Worm (Caenorhabditis elegans) whole organism, L4 larva: Measurements from ENCODE around the gene hpo-12.
A peak's percentile ranks its signal among the peaks of the same experiment; 100 is the strongest.

Experiments
- Y105C5A.15 ChIP-seq: fragments of 200-800 bp; sonication (Bioruptor generic); IDR thresholded peaks from 2 replicates; pipeline ENCODE4 v1.3.6; 2022; ENCODE audit warnings: missing genetic modification characterization, missing compliant biosample characterization
- Y75B8A.6 ChIP-seq: fragments of 200-800 bp; sonication (Bioruptor generic); IDR thresholded peaks from 2 replicates; pipeline ENCODE4 v1.3.6; 2022; ENCODE audit warnings: missing genetic modification reagents, missing genetic modification characterization, missing compliant biosample characterization
- aha-1 ChIP-seq: fragments of 150-350 bp; peaks from one replicate; lab custom pipeline; 2014; ENCODE audit warnings: missing biosample characterization, missing genetic modification characterization
- aly-2 ChIP-seq: sonication (generic microtip); optimal IDR thresholded peaks from 2 replicates; lab custom pipeline; 2018; ENCODE audit warnings: missing biosample characterization, missing genetic modification characterization
- ces-1 ChIP-seq: fragments of 150-350 bp; sonication (generic microtip); optimal IDR thresholded peaks from 4 replicates; lab custom pipeline; 2014; ENCODE audit warnings: missing biosample characterization, missing genetic modification reagents, missing genetic modification characterization
- cey-2 ChIP-seq: sonication (generic microtip); optimal IDR thresholded peaks from 3 replicates; lab custom pipeline; 2017; ENCODE audit warnings: missing genetic modification characterization, mild to moderate bottlenecking, missing compliant biosample characterization, antibody characterized with exemption, borderline replicate concordance; ENCODE audit not compliant: insufficient read depth
- ctbp-1 ChIP-seq: fragments of 200-800 bp; sonication (Bioruptor generic); IDR thresholded peaks from 2 replicates; pipeline ENCODE4 v1.3.6; 2022; ENCODE audit warnings: missing genetic modification reagents, missing genetic modification characterization, missing compliant biosample characterization
- daf-16 ChIP-seq, 3 experiments: sonication (generic microtip); optimal IDR thresholded peaks; 2 replicates each; lab custom pipeline; 2016 to 2017; ENCODE audit warnings: missing genetic modification characterization in 3 of 3, missing genetic modification reagents in 3 of 3, mild to moderate bottlenecking in 2 of 3, missing compliant biosample characterization in 2 of 3, missing biosample characterization in 1 of 3, moderate library complexity in 1 of 3
- dmd-6 ChIP-seq: fragments of 200-800 bp; sonication (Bioruptor generic); IDR thresholded peaks from 2 replicates; pipeline ENCODE4 v1.3.6; 2022; ENCODE audit warnings: missing genetic modification reagents, missing genetic modification characterization, missing compliant biosample characterization
- dve-1 ChIP-seq: sonication (generic microtip); optimal IDR thresholded peaks from 2 replicates; lab custom pipeline; 2017; ENCODE audit warnings: antibody characterized with exemption, mild to moderate bottlenecking, missing genetic modification characterization, missing compliant biosample characterization; ENCODE audit not compliant: insufficient read depth
- egl-27 ChIP-seq: sonication (generic microtip); optimal IDR thresholded peaks from 3 replicates; lab custom pipeline; 2017; ENCODE audit warnings: missing biosample characterization, missing genetic modification reagents, missing genetic modification characterization
- fkh-10 ChIP-seq: fragments of 150-350 bp; optimal IDR thresholded peaks from 2 replicates; lab custom pipeline; 2014; ENCODE audit warnings: missing biosample characterization, missing genetic modification reagents, missing genetic modification characterization
- hif-1 ChIP-seq, 2 experiments: sonication (generic microtip); optimal IDR thresholded peaks; 2 replicates each; lab custom pipeline; 2016 to 2017; ENCODE audit warnings: missing compliant biosample characterization in 2 of 2, missing genetic modification characterization in 2 of 2, missing genetic modification reagents in 2 of 2, missing genotype in 2 of 2, mild to moderate bottlenecking in 1 of 2
- hlh-11 ChIP-seq: fragments of 200-800 bp; sonication (Bioruptor generic); optimal IDR thresholded peaks from 2 replicates; lab custom pipeline; 2018; ENCODE audit warnings: mild to moderate bottlenecking, missing genetic modification characterization, missing compliant biosample characterization
- hlh-30 ChIP-seq: sonication (generic microtip); optimal IDR thresholded peaks from 2 replicates; lab custom pipeline; 2017; ENCODE audit warnings: antibody characterized with exemption, mild to moderate bottlenecking, missing genetic modification characterization, missing compliant biosample characterization; ENCODE audit not compliant: insufficient read depth
- hmg-1.1 ChIP-seq: fragments of 200-800 bp; sonication (Bioruptor generic); IDR thresholded peaks from 2 replicates; pipeline ENCODE4 v1.3.6; 2022; ENCODE audit warnings: missing genetic modification reagents, missing genetic modification characterization, missing compliant biosample characterization
- lin-38 ChIP-seq: fragments of 200-800 bp; sonication (Bioruptor generic); IDR thresholded peaks from 2 replicates; pipeline ENCODE4 v1.3.6; 2022; ENCODE audit warnings: missing genetic modification reagents, missing genetic modification characterization, missing compliant biosample characterization
- lin-39 ChIP-seq: fragments of 150-350 bp; optimal IDR thresholded peaks from 2 replicates; lab custom pipeline; 2014; ENCODE audit warnings: missing biosample characterization, missing genetic modification reagents, missing genetic modification characterization
- lsy-2 ChIP-seq, 2 experiments: fragments of 150-350 bp in 1 of 2; sonication (generic microtip) in 1 of 2; optimal IDR thresholded peaks; 2 replicates each; lab custom pipeline; 2014 to 2017; ENCODE audit warnings: missing biosample characterization in 2 of 2, missing genetic modification characterization in 2 of 2
- madf-9 ChIP-seq: fragments of 200-800 bp; sonication (Bioruptor generic); conservative IDR thresholded peaks from 2 replicates; pipeline ENCODE4 v1.3.6; 2022; ENCODE audit warnings: missing genetic modification reagents, missing genetic modification characterization, missing compliant biosample characterization
- mdt-29 ChIP-seq: fragments of 200-800 bp; sonication (Bioruptor generic); IDR thresholded peaks from 2 replicates; pipeline ENCODE4 v1.3.6; 2022; ENCODE audit warnings: missing genetic modification reagents, missing genetic modification characterization, missing compliant biosample characterization
- mes-2 ChIP-seq: sonication (generic microtip); optimal IDR thresholded peaks from 2 replicates; lab custom pipeline; 2016; ENCODE audit warnings: missing genotype, mild to moderate bottlenecking, missing genetic modification characterization, missing compliant biosample characterization; ENCODE audit not compliant: poor library complexity, severe bottlenecking
- mxl-3 ChIP-seq: fragments of 200-800 bp; sonication (Bioruptor generic); optimal IDR thresholded peaks from 2 replicates; lab custom pipeline; 2018; ENCODE audit warnings: mild to moderate bottlenecking, missing genetic modification characterization, missing compliant biosample characterization
- nhr-111 ChIP-seq: fragments of 200-800 bp; sonication (Bioruptor generic); optimal IDR thresholded peaks from 2 replicates; lab custom pipeline; 2018; ENCODE audit warnings: mild to moderate bottlenecking, missing genetic modification characterization, missing compliant biosample characterization
- nhr-28 ChIP-seq: fragments of 150-350 bp; optimal IDR thresholded peaks from 2 replicates; lab custom pipeline; 2014; ENCODE audit warnings: missing biosample characterization, missing genetic modification characterization
- nhr-48 ChIP-seq: sonication (generic microtip); optimal IDR thresholded peaks from 2 replicates; lab custom pipeline; 2016; ENCODE audit warnings: mild to moderate bottlenecking, missing genetic modification characterization, missing compliant biosample characterization
- nhr-6 ChIP-seq: fragments of 150-350 bp; optimal IDR thresholded peaks from 2 replicates; lab custom pipeline; 2014; ENCODE audit warnings: missing biosample characterization, missing genetic modification characterization
- rbr-2 ChIP-seq: sonication (generic microtip); optimal IDR thresholded peaks from 2 replicates; lab custom pipeline; 2016; ENCODE audit warnings: missing genotype, missing genetic modification characterization, missing compliant biosample characterization
- set-16 ChIP-seq: fragments of 200-800 bp; sonication (Bioruptor generic); IDR thresholded peaks from 2 replicates; pipeline ENCODE4 v1.3.6; 2022; ENCODE audit warnings: missing genetic modification reagents, missing genetic modification characterization, missing compliant biosample characterization
- snpc-4 ChIP-seq: fragments of 150-350 bp; optimal IDR thresholded peaks from 2 replicates; lab custom pipeline; 2014; ENCODE audit warnings: missing biosample characterization, missing genetic modification characterization
- unc-130 ChIP-seq: sonication (generic microtip); optimal IDR thresholded peaks from 2 replicates; lab custom pipeline; 2016; ENCODE audit warnings: missing genetic modification reagents, missing genetic modification characterization, missing compliant biosample characterization
- unc-39 ChIP-seq: sonication (generic microtip); optimal IDR thresholded peaks from 2 replicates; lab custom pipeline; 2017; ENCODE audit warnings: missing biosample characterization, missing genetic modification characterization
- unc-62 ChIP-seq, 3 experiments: fragments of 150-350 bp in 1 of 3; sonication (generic microtip); optimal IDR thresholded peaks in 2 of 3; peaks in 1 of 3; 1 replicate in 1 of 3; 2 replicates in 2 of 3; lab custom pipeline; 2014 to 2017; ENCODE audit warnings: missing biosample characterization in 3 of 3, missing genetic modification characterization in 3 of 3, missing genetic modification reagents in 3 of 3, missing genotype in 1 of 3
- zfp-2 ChIP-seq: sonication (generic microtip); optimal IDR thresholded peaks from 2 replicates; lab custom pipeline; 2016; ENCODE audit warnings: mild to moderate bottlenecking, missing genetic modification characterization, missing compliant biosample characterization
- zip-11 ChIP-seq: fragments of 200-800 bp; sonication (Bioruptor generic); IDR thresholded peaks from 2 replicates; pipeline ENCODE4 v1.3.6; 2022; ENCODE audit warnings: missing genetic modification characterization, missing compliant biosample characterization
- ztf-7 ChIP-seq: fragments of 150-350 bp; optimal IDR thresholded peaks from 2 replicates; lab custom pipeline; 2014; ENCODE audit warnings: missing biosample characterization, missing genetic modification characterization

Gene hpo-12

DNA sequence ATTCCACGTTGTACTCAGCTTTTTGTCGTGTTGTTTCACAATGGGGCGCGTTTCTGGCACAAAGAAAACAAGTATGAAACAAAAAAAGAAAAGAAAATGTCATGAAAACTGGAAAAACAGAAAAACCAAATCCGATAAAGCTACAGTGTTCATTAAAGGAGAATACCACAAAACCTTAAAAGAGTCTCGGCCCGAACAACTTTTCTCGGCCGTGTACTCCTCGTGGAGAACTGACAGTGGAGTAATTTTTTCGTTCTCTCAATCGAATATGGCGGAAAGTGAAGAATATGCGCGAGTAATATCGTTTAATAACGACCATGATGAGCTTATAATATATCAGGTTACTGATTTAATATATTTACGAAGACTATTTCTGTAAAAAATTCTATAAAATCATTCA, 4.5 kb upstream of the hpo-12 start, which contains the start of the genes tag-335 and vkmt-1:
Gene tag-335, minus strand, starts transcription at position 88 of the 400 bp plus-strand sequence.
Gene vkmt-1, plus strand, starts transcription at position 219 of the 400 bp plus-strand sequence.
- no peak for TF ChIP-seq ztf-7 (tag; lab: Kevin White, UChicago)
- TF ChIP-seq mes-2 (tag; lab: Kevin White, UChicago): peak; percentile 88
- TF ChIP-seq nhr-6 (tag; lab: Kevin White, UChicago): peak; percentile 20
- TF ChIP-seq hmg-1.1: no peak
- peak; percentile 50 for TF ChIP-seq unc-130
- peak in 1 of 2 experiments; percentile 72 for TF ChIP-seq lsy-2 (tag; optimal IDR thresholded peaks at IDR 0.05; lab: Kevin White, UChicago)
- TF ChIP-seq unc-62 (GFP tag; optimal IDR thresholded peaks at IDR 0.05 in 1 of 2; lab: Kevin White, UChicago): peak in 1 of 2 experiments; percentile 84
- no peak for TF ChIP-seq unc-62 (tag; optimal IDR thresholded peaks at IDR 0.05; lab: Kevin White, UChicago)
- TF ChIP-seq mdt-29: no peak
- no peak for TF ChIP-seq hlh-11 (tag; lab: Kevin White, UChicago)
- peak in 1 of 2 experiments; percentile 11 for TF ChIP-seq hif-1 (tag; optimal IDR thresholded peaks at IDR 0.05; lab: Kevin White, UChicago)

DNA sequence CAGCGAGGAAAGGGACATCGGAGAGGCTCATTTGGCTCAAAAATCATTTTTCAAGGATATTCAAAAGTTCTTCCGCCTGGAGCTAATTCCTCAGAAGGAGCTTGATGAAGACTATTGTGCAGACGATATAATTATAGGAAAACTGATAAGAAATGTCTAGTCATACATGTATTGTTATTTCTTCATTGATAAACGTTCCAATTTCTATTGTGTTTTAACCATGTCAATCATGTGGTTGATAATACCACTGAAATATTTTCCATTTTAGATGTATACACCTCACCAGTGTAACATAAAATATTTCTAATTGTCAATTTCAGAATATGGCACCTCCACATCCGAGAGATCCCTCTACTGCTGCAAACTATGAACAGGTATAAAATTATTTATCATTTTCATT, 3.6 kb upstream of the hpo-12 start, which contains the start of gene ltah-1.1:
Gene ltah-1.1, plus strand, starts transcription at position 283 of the 400 bp plus-strand sequence.
- TF ChIP-seq daf-16 (GFP tag; optimal IDR thresholded peaks at IDR 0.05; lab: Kevin White, UChicago) (no peak), daf-16 (tag; optimal IDR thresholded peaks at IDR 0.05; lab: Kevin White, UChicago) (peak; percentile 16), dve-1 (tag; lab: Kevin White, UChicago) (peak; percentile 27), set-16 (GFP tag; lab: Robert Waterston, UW) (no peak), aha-1 (tag; lab: Kevin White, UChicago) (no peak), Y105C5A.15 (GFP tag; lab: Robert Waterston, UW) (no peak), ces-1 (GFP tag; lab: Kevin White, UChicago) (no peak), unc-39 (tag; lab: Kevin White, UChicago) (no peak), ctbp-1 (GFP tag; lab: Robert Waterston, UW) (no peak), rbr-2 (tag; lab: Kevin White, UChicago) (no peak), dmd-6 (GFP tag; lab: Robert Waterston, UW) (peak; percentile 42; the same call in 1 of the 2 replicates), nhr-48 (tag; lab: Kevin White, UChicago) (no peak), snpc-4 (tag; lab: Kevin White, UChicago) (no peak), nhr-111 (GFP tag; lab: Kevin White, UChicago) (no peak), aly-2 (tag; lab: Kevin White, UChicago) (no peak), mxl-3 (GFP tag; lab: Kevin White, UChicago) (no peak), lin-39 (tag; lab: Kevin White, UChicago) (no peak), fkh-10 (no peak), nhr-28 (tag; lab: Kevin White, UChicago) (peak; percentile 20), lin-38 (no peak), madf-9 (GFP tag; lab: Robert Waterston, UW) (no peak), zip-11 (no peak), hlh-11 (tag; lab: Kevin White, UChicago) (peak; percentile 2), zfp-2 (tag; lab: Kevin White, UChicago) (no peak), egl-27 (tag; lab: Kevin White, UChicago) (no peak), Y75B8A.6 (GFP tag; lab: Robert Waterston, UW) (no peak), hlh-30 (tag; lab: Kevin White, UChicago) (no peak), ztf-7 (tag; lab: Kevin White, UChicago) (no peak), cey-2 (no peak)
